Worm (Caenorhabditis elegans): ENCODE results near the gene srx-108.

ce11 chrII:3739647-3740046 lies 34.2 kb downstream of the srx-108 start, which contains the start of gene F12E12.2:
- TF ChIP-seq tbx-7 (tag; optimal IDR thresholded peaks at IDR 0.05), result no peak
- no peak for TF ChIP-seq ama-1 (optimal IDR thresholded peaks at IDR 0.05)
- no peak for TF ChIP-seq dve-1 (tag; optimal IDR thresholded peaks at IDR 0.05)
- no peak for TF ChIP-seq nfya-1 (tag; optimal IDR thresholded peaks at IDR 0.05)
- no peak for TF ChIP-seq pqm-1 (tag; optimal IDR thresholded peaks at IDR 0.05)
